Worm (Caenorhabditis elegans): ENCODE measurements around the gene H06I04.6.

DNA sequence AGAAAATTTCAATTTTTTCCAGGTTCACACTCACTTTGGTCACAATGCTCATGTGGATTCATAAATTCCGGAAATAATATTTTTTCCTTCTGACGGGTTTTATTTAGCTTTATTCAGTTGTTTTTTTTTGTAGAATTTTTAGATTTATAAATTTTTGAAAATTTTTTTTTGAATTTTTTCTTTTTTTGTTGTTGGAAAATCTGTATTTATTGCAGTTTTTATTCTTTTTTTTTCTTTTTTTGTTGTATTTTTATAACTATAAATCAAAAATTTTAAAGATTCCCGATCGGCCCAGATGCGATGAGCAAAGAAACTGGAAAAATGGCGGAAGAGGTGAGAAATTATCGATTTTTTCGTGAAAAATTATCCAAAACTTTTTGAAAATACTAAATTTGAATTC lies 27.4 kb upstream of the H06I04.6 start, which contains the start of gene ccep-135:
- TF ChIP-seq pqm-1 (tag; optimal IDR thresholded peaks at IDR 0.05), result no peak
- no peak for TF ChIP-seq tbx-7 (tag; optimal IDR thresholded peaks at IDR 0.05)
- no peak for TF ChIP-seq lin-11 (tag; optimal IDR thresholded peaks at IDR 0.05)
- no peak for TF ChIP-seq ttx-3 (tag; optimal IDR thresholded peaks at IDR 0.05)

All from whole organism, late embryonic.